Worm (Caenorhabditis elegans) whole organism, young adult: ENCODE measurements around the gene fkh-6.

Experiments
- F22D6.2 ChIP-seq: sonication (generic microtip); optimal IDR thresholded peaks from 2 replicates; lab custom pipeline; 2016; ENCODE audit warnings: mild to moderate bottlenecking, missing genetic modification characterization, missing compliant biosample characterization
- F33H1.4 ChIP-seq: fragments of 200-800 bp; sonication (Bioruptor generic); IDR thresholded peaks from 2 replicates; pipeline ENCODE4 v1.3.6; 2022; ENCODE audit warnings: missing genetic modification reagents, missing genetic modification characterization, missing compliant biosample characterization
- Y56A3A.18 ChIP-seq: fragments of 200-800 bp; sonication (Bioruptor generic); IDR thresholded peaks from 2 replicates; pipeline ENCODE4 v1.3.6; 2022; ENCODE audit warnings: missing genetic modification reagents, missing genetic modification characterization, missing compliant biosample characterization
- dpl-1 ChIP-seq: fragments of 150-350 bp; optimal IDR thresholded peaks from 2 replicates; lab custom pipeline; 2014; ENCODE audit warnings: missing biosample characterization, missing genetic modification reagents, missing genetic modification characterization
- madf-3 ChIP-seq: fragments of 200-800 bp; sonication (Bioruptor generic); IDR thresholded peaks from 2 replicates; pipeline ENCODE4 v1.3.6; 2022; ENCODE audit warnings: missing genetic modification reagents, missing genetic modification characterization, missing compliant biosample characterization
- repo-1 ChIP-seq: sonication (generic microtip); optimal IDR thresholded peaks from 2 replicates; lab custom pipeline; 2017; ENCODE audit warnings: mild to moderate bottlenecking, missing genetic modification characterization, missing compliant biosample characterization
- rpc-1 ChIP-seq, 2 experiments: fragments of 150-350 bp in 1 of 2; sonication (generic microtip) in 1 of 2; optimal IDR thresholded peaks; 2 replicates each; lab custom pipeline; 2014 to 2018; ENCODE audit warnings: missing biosample characterization in 1 of 2, missing genetic modification characterization in 1 of 2, missing genetic modification reagents in 1 of 2, missing genotype in 1 of 2
- unc-62 ChIP-seq: fragments of 150-350 bp; optimal IDR thresholded peaks from 2 replicates; lab custom pipeline; 2014; ENCODE audit warnings: missing biosample characterization, missing genetic modification reagents, missing genetic modification characterization

DNA sequence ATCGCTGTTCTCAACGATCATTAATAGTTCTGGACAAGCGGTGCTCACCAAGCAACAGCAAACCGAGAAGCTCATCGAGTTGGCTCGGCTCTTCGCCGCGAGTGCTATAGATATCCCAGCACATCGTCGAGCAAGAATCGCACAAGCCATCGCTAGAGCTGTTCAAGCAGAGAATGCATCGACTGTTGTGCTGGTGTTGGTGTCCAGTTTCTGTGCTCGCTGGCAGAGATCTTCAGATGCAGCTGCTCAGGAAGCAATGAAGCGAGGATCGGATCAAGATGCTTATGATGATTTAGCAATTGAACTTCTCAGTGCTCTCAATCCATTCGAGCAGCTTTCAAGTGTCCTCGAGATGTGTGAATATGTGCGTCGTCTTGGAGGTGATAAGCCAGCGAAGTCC lies 44.9 kb upstream of the fkh-6 start:
- TF ChIP-seq Y56A3A.18, result no peak
- no peak for TF ChIP-seq madf-3
- TF ChIP-seq F33H1.4 (GFP tag; lab: Robert Waterston, UW), result no peak
- TF ChIP-seq F22D6.2 (tag; lab: Kevin White, UChicago), result no peak
- TF ChIP-seq dpl-1 (GFP tag; lab: Kevin White, UChicago), result no peak
- TF ChIP-seq repo-1 (tag; lab: Kevin White, UChicago), result no peak
- TF ChIP-seq unc-62 (GFP tag; lab: Kevin White, UChicago), result no peak
- no peak for TF ChIP-seq rpc-1 (optimal IDR thresholded peaks at IDR 0.05; lab: Kevin White, UChicago)
- no peak for TF ChIP-seq rpc-1 (tag; optimal IDR thresholded peaks at IDR 0.05; lab: Kevin White, UChicago)
